Worm (Caenorhabditis elegans): Measurements from ENCODE around the gene D1054.1.

D1054.1 gene

ce11 chrV:10770026-10770425 lies at the start of gene D1054.1, which contains the start of gene pas-2:
Gene D1054.1, minus strand, starts transcription at chrV:10770217.
Gene pas-2, plus strand, starts transcription at chrV:10770368.
- no peak for TF ChIP-seq him-1 (tag; optimal IDR thresholded peaks at IDR 0.05)
- peak; percentile 48 for TF ChIP-seq W03F9.2 (tag; optimal IDR thresholded peaks at IDR 0.05)

- no peak for TF ChIP-seq W03F9.2 (tag; optimal IDR thresholded peaks at IDR 0.05)
- TF ChIP-seq dao-5 (tag; optimal IDR thresholded peaks at IDR 0.05): no peak
- TF ChIP-seq him-1 (tag; optimal IDR thresholded peaks at IDR 0.05): no peak
Measured at ce11 chrV:10818498-10818897, 48.5 kb upstream of the D1054.1 start.

DNA sequence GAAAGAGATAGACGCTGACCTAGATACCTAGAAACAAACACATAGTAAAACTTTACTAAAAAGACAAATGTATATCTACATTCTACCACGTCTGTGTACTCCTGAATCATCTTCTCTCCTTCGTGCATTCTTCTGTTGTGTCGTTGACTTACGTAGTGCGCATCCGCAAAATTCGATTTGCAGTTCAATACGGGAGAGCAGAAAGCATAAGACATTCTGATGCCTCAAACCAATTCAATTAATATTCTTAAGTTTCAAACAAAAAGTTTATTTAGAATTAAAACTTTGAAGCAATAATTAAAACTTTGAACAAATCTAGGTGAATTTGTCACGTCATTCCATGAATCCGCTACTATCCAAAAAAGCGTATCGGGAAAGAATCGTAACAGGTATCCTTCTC lies 46.8 kb upstream of the D1054.1 start:
- no peak for TF ChIP-seq him-1 (tag; optimal IDR thresholded peaks at IDR 0.05)
- no peak for TF ChIP-seq W03F9.2 (tag; optimal IDR thresholded peaks at IDR 0.05)
- TF ChIP-seq dao-5 (tag; optimal IDR thresholded peaks at IDR 0.05): no peak

- TF ChIP-seq W03F9.2 (tag; optimal IDR thresholded peaks at IDR 0.05) (no peak), dao-5 (tag; optimal IDR thresholded peaks at IDR 0.05) (no peak), him-1 (tag; optimal IDR thresholded peaks at IDR 0.05) (no peak)
Measured at ce11 chrV:10814333-10814732, 44.3 kb upstream of the D1054.1 start.

- TF ChIP-seq him-1 (tag; optimal IDR thresholded peaks at IDR 0.05) (no peak), W03F9.2 (tag; optimal IDR thresholded peaks at IDR 0.05) (peak; percentile 21), dao-5 (tag; optimal IDR thresholded peaks at IDR 0.05) (no peak)
Measured at ce11 chrV:10813425-10814156, 43.6 kb upstream of the D1054.1 start, which contains the start of the genes C29A12.1 and lig-1. Gene C29A12.1, minus strand, starts transcription at chrV:10813487. Gene lig-1, plus strand, starts transcription at chrV:10814106.

- TF ChIP-seq him-1 (tag; optimal IDR thresholded peaks at IDR 0.05) (no peak), W03F9.2 (tag; optimal IDR thresholded peaks at IDR 0.05) (no peak), dao-5 (tag; optimal IDR thresholded peaks at IDR 0.05) (no peak)
Measured at ce11 chrV:10811763-10812162, 41.7 kb upstream of the D1054.1 start, which contains the start of gene C29A12.22. Gene C29A12.22, plus strand, starts transcription at chrV:10812063.

DNA sequence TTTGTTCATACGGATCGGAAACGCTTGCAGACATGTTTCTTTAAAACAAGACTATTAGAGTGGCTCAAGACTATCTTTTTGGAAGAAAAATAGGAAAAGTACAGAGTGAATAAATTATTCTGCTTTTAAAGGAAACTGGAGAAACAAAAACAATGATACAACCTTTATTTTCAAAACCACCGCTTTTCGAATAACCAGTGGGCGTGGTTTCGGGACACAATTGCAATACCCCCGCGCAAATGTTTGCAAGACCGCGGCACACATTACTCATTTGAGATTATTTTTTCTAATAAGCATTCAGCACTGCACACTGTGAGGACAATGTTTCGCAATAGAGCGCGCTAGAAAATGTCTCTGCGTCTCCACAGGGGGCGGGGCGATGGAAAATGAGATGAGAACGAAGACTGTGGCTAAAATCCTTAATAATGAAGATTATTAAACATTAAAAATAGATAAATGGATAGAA lies 37.9 kb upstream of the D1054.1 start, which contains the start of gene plrg-1:
Gene plrg-1 (minus strand): TSS at position 51 of the 466 bp plus-strand sequence.
- TF ChIP-seq dao-5 (tag; optimal IDR thresholded peaks at IDR 0.05) (peak; percentile 29), him-1 (tag; optimal IDR thresholded peaks at IDR 0.05) (peak; percentile 33), W03F9.2 (tag; optimal IDR thresholded peaks at IDR 0.05) (peak; percentile 92)

ce11 chrV:10805934-10806333 lies 35.9 kb upstream of the D1054.1 start, which contains the start of gene prp-38:
Gene prp-38, minus strand, starts transcription at chrV:10806034.
- no peak for TF ChIP-seq W03F9.2 (tag; optimal IDR thresholded peaks at IDR 0.05)
- TF ChIP-seq dao-5 (tag; optimal IDR thresholded peaks at IDR 0.05): no peak
- no peak for TF ChIP-seq him-1 (tag; optimal IDR thresholded peaks at IDR 0.05)

ce11 chrV:10804374-10804773 lies 34.4 kb upstream of the D1054.1 start, which contains the start of gene secs-1:
Gene secs-1, minus strand, starts transcription at chrV:10804474.
- TF ChIP-seq W03F9.2 (tag; optimal IDR thresholded peaks at IDR 0.05) (no peak), dao-5 (tag; optimal IDR thresholded peaks at IDR 0.05) (no peak), him-1 (tag; optimal IDR thresholded peaks at IDR 0.05) (no peak)

DNA sequence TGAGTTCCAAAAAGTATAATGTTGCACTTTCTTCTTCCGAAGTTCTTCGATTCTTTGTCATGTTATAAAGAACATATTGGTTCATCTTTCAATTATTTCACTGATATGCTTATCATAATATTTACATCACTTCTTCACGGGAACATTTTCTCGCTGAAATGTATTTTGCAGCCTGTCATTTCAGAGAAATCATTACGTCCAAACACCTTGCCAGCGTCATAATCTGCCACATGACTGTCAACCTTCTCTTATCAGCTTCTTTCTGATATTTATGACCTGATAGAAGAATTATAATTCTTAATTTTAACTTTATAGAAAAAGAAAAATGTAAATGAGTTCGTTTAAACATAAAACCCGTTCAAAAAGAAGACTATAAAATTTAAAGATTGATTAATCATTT lies 32.0 kb upstream of the D1054.1 start:
- TF ChIP-seq W03F9.2 (tag; optimal IDR thresholded peaks at IDR 0.05) (peak; percentile 1), dao-5 (tag; optimal IDR thresholded peaks at IDR 0.05) (no peak)

DNA sequence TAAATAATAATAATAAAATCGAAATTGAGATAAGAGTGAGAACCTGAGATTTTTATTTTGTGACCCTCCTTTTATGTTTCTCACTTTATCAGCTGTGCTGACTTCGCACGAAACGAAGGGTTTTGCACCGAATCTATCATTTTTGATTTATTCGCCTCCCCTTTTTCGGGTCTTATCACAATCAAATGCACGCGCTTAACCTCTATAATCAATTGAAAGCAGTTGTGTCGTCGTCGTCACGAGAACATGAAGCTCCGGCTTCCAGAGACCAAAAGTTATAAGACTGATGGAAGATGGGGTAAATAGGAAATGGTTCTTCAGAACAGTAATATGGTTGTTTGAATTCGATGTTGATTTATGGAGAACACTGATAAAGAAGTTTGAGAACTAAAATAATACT lies 31.1 kb upstream of the D1054.1 start, which contains the start of gene D1054.18:
Gene D1054.18 (minus strand): TSS at position 45 of the 400 bp plus-strand sequence.
- TF ChIP-seq dao-5 (tag; optimal IDR thresholded peaks at IDR 0.05) (no peak), W03F9.2 (tag; optimal IDR thresholded peaks at IDR 0.05) (no peak), him-1 (tag; optimal IDR thresholded peaks at IDR 0.05) (no peak)

DNA sequence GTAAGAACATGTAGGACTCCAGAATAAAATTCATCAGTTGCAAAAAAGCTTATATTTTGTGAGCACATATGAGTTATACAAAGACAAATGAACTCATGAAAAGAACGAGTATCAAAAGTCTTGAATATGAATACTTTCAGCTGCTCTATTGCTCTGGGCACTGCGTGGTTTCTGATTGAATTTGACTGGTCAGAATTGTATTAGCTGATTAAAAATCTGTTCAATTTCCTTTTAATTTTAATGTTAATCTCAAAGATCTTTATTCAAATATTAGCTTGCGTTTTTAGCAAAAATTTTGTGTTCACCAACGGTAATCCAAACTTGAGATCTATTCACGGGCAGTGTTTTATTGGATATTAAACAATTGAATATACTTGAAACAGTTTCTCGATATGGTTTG lies 28.1 kb upstream of the D1054.1 start, which contains the start of gene srh-184:
Gene srh-184 (minus strand): TSS at position 101 of the 400 bp plus-strand sequence.
- TF ChIP-seq him-1 (tag; optimal IDR thresholded peaks at IDR 0.05): no peak
- TF ChIP-seq W03F9.2 (tag; optimal IDR thresholded peaks at IDR 0.05): no peak
- TF ChIP-seq dao-5 (tag; optimal IDR thresholded peaks at IDR 0.05): no peak

ce11 chrV:10795494-10795893 lies 25.5 kb upstream of the D1054.1 start, which contains the start of gene D1054.19:
Gene D1054.19, plus strand, starts transcription at chrV:10795794.
- TF ChIP-seq dao-5 (tag; optimal IDR thresholded peaks at IDR 0.05) (no peak), W03F9.2 (tag; optimal IDR thresholded peaks at IDR 0.05) (no peak), him-1 (tag; optimal IDR thresholded peaks at IDR 0.05) (no peak)

DNA sequence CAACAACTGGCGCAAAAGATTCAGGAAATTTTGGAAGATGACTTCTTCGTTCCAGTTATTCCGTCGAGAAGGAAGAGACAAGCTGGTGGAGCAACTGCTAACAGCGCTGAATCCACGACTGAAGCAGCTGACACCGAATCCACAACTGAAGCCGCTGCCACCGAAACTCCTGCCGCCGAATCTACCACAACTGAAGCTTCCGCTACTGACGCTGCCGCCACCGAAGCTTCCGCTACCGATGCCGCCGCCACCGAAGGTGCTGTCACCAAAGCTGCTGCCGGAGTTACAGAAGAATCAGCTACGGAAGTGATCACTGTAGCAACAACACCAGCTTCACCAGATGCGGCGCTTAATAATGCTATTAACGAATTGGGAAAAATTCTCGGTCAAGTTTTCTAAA lies 24.4 kb upstream of the D1054.1 start:
- TF ChIP-seq dao-5 (tag; optimal IDR thresholded peaks at IDR 0.05): no peak
- no peak for TF ChIP-seq W03F9.2 (tag; optimal IDR thresholded peaks at IDR 0.05)
- TF ChIP-seq him-1 (tag; optimal IDR thresholded peaks at IDR 0.05): no peak
